Worm (Caenorhabditis elegans) whole organism, L2 larva: ENCODE data around the gene lgc-45.

Source experiments
- R02D3.7 ChIP-seq: fragments of 150-350 bp; optimal IDR thresholded peaks from 2 replicates; lab custom pipeline; 2014; ENCODE audit warnings: missing biosample characterization, missing genetic modification characterization
- aly-2 ChIP-seq: fragments of 150-350 bp; optimal IDR thresholded peaks from 2 replicates; lab custom pipeline; 2014; ENCODE audit warnings: missing biosample characterization, missing genetic modification characterization
- ama-1 ChIP-seq: fragments of 150-350 bp; optimal IDR thresholded peaks from 2 replicates; lab custom pipeline; 2018; ENCODE audit warnings: inconsistent platforms
- egl-27 ChIP-seq: sonication (generic microtip); optimal IDR thresholded peaks from 3 replicates; lab custom pipeline; 2017; ENCODE audit warnings: missing biosample characterization, missing genetic modification reagents, missing genetic modification characterization
- nhr-10 ChIP-seq: sonication (generic microtip); optimal IDR thresholded peaks from 2 replicates; lab custom pipeline; 2017; ENCODE audit warnings: missing biosample characterization, missing genetic modification characterization
- nhr-77 ChIP-seq: fragments of 150-350 bp; optimal IDR thresholded peaks from 2 replicates; lab custom pipeline; 2014; ENCODE audit warnings: missing biosample characterization, missing genetic modification characterization
- ztf-11 ChIP-seq: sonication (generic microtip); optimal IDR thresholded peaks from 2 replicates; lab custom pipeline; 2017; ENCODE audit warnings: missing biosample characterization, missing genetic modification characterization

DNA sequence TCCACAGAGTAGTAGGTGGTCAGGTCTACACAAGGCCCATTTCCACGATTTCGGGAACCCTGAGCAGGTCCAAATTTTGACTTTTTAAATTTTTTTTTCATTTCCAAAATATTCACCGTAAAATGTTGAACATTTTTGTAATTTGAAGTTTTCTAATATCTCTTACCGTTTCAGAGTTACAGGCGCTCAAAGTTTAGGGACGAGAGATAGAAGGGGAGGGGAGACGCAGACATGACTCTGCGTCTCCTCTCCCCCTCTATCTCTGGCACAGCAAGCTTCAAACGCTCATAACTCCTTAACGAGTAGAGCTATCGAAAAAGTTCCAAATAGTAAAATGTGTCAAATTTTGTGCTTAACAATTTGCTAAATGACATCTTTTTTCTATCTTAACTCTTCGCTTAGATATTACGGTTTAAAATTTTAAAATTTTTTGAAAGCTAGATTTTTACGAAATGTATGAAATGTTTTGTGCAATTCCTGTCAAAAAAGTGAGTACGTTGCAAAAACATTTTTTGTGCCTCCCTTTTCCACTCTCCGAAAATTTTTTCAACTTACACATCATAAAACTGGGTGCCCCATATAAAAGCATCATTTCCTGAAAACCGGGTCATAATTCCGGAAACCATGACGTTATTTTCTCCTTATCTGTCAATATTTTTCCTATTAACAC is 41.8 kb upstream of the lgc-45 start, which contains the start of the genes Y49F6B.14 and clec-125:
- no peak for TF ChIP-seq aly-2 (tag; lab: Kevin White, UChicago)
- TF ChIP-seq ztf-11 (tag; lab: Kevin White, UChicago) = no peak
- no peak for TF ChIP-seq nhr-10
- no peak for TF ChIP-seq nhr-77 (tag; lab: Kevin White, UChicago)
- no peak for TF ChIP-seq R02D3.7
- TF ChIP-seq egl-27 = no peak
- no peak for TF ChIP-seq ama-1
